Fruit fly (Drosophila melanogaster): ENCODE data around the gene CG9360.
A peak's percentile ranks its signal among the peaks of the same experiment; 100 is the strongest.

The CG9360 gene

dm6 chrX:11736421-11736820 lies 28.0 kb downstream of the CG9360 start (continued):
- TF ChIP-seq achi (GFP tag; optimal IDR thresholded peaks at IDR 0.05) = peak; percentile 19
- TF ChIP-seq eg (GFP tag; IDR thresholded peaks at IDR 0.05) = peak; percentile 52; the same call in 1 of the 3 replicates
- no peak for TF ChIP-seq CG34406 (GFP tag; optimal IDR thresholded peaks at IDR 0.05)
- no peak for TF ChIP-seq CG3032 (tag; optimal IDR thresholded peaks at IDR 0.05)
- no peak for TF ChIP-seq Ets21C (GFP tag; optimal IDR thresholded peaks at IDR 0.05)
- no peak for TF ChIP-seq CG6854 (GFP tag; optimal IDR thresholded peaks at IDR 0.05)
- peak; percentile 17 for TF ChIP-seq acj6 (GFP tag; optimal IDR thresholded peaks at IDR 0.05)
- TF ChIP-seq CG32006 (GFP tag; optimal IDR thresholded peaks at IDR 0.05) = peak; percentile 77
- TF ChIP-seq CG11294 (GFP tag; IDR thresholded peaks at IDR 0.05) = no peak
- no peak for TF ChIP-seq Hr38 (GFP tag; optimal IDR thresholded peaks at IDR 0.05)
- TF ChIP-seq vri (GFP tag; optimal IDR thresholded peaks at IDR 0.05) = no peak
- no peak for TF ChIP-seq Eip75B (GFP tag; optimal IDR thresholded peaks at IDR 0.05)
- TF ChIP-seq topi (GFP tag; optimal IDR thresholded peaks at IDR 0.05) = no peak
- TF ChIP-seq CG16779 (tag; optimal IDR thresholded peaks at IDR 0.05) = no peak
- no peak for TF ChIP-seq Gug (GFP tag; IDR thresholded peaks at IDR 0.05)
- TF ChIP-seq esn (GFP tag; optimal IDR thresholded peaks at IDR 0.05) = peak; percentile 11
- TF ChIP-seq CG6276 (GFP tag; optimal IDR thresholded peaks at IDR 0.05) = peak; percentile 39
- peak; percentile 31 for TF ChIP-seq CG3919 (GFP tag; optimal IDR thresholded peaks at IDR 0.05)
- TF ChIP-seq dac (GFP tag; optimal IDR thresholded peaks at IDR 0.05) = peak; percentile 45
- no peak for TF ChIP-seq CG11762 (GFP tag; optimal IDR thresholded peaks at IDR 0.05; ENCODE audit: insufficient read depth)
- TF ChIP-seq fd85E (GFP tag; optimal IDR thresholded peaks at IDR 0.05) = no peak
- TF ChIP-seq fkh (GFP tag; optimal IDR thresholded peaks at IDR 0.05) = peak; percentile 32
- TF ChIP-seq net (GFP tag; optimal IDR thresholded peaks at IDR 0.05) = peak; percentile 2
- TF ChIP-seq CG8632 (GFP tag; optimal IDR thresholded peaks at IDR 0.05) = no peak
- TF ChIP-seq Sox102F (GFP tag; optimal IDR thresholded peaks at IDR 0.05) = peak; percentile 8
- TF ChIP-seq CG6808 (GFP tag; optimal IDR thresholded peaks at IDR 0.05) = no peak
- no peak for TF ChIP-seq fd59A (GFP tag; optimal IDR thresholded peaks at IDR 0.05)
- TF ChIP-seq spab (GFP tag; optimal IDR thresholded peaks at IDR 0.05) = no peak
- TF ChIP-seq CG6163 (GFP tag; IDR thresholded peaks at IDR 0.05) = peak; percentile 45; the same call in 2 of the 3 replicates
- no peak for TF ChIP-seq CG7368 (GFP tag; optimal IDR thresholded peaks at IDR 0.05)
- no peak for TF ChIP-seq CG11902 (GFP tag; optimal IDR thresholded peaks at IDR 0.05)

- TF ChIP-seq CG32006 (GFP tag; optimal IDR thresholded peaks at IDR 0.05) (peak; percentile 33), CG11902 (GFP tag; optimal IDR thresholded peaks at IDR 0.05) (no peak), Eip78C (GFP tag) (peak; percentile 18)
These were observed 30.6 kb downstream of the CG9360 start, which contains the start of gene inaF-A for dm6 chrX:11733795-11734194. inaF-A (minus strand) TSS chrX:11733895.

dm6 chrX:11732670-11733069 lies 31.7 kb downstream of the CG9360 start, which contains the start of gene inaF-B:
inaF-B (minus strand) TSS chrX:11732770.
- TF ChIP-seq topi (GFP tag; optimal IDR thresholded peaks at IDR 0.05) (no peak), svp (GFP tag) (no peak), CG11294 (GFP tag; IDR thresholded peaks at IDR 0.05) (no peak), CG8119 (GFP tag; IDR thresholded peaks at IDR 0.05) (no peak), Ets21C (GFP tag; optimal IDR thresholded peaks at IDR 0.05) (no peak), CG6276 (GFP tag; optimal IDR thresholded peaks at IDR 0.05) (no peak), fd85E (GFP tag; optimal IDR thresholded peaks at IDR 0.05) (no peak), CG16779 (tag; optimal IDR thresholded peaks at IDR 0.05) (no peak), esn (GFP tag; optimal IDR thresholded peaks at IDR 0.05) (no peak), Sox14 (GFP tag; optimal IDR thresholded peaks at IDR 0.05) (no peak), CG6163 (GFP tag; IDR thresholded peaks at IDR 0.05) (no peak), fd59A (GFP tag; optimal IDR thresholded peaks at IDR 0.05) (no peak), CG15336 (GFP tag; IDR thresholded peaks at IDR 0.05) (no peak), Eip78C (GFP tag) (no peak), CG6792 (GFP tag; optimal IDR thresholded peaks at IDR 0.05) (no peak), CG3919 (GFP tag; optimal IDR thresholded peaks at IDR 0.05) (no peak), Eip93F (GFP tag; optimal IDR thresholded peaks at IDR 0.05) (no peak), CG31627 (GFP tag; optimal IDR thresholded peaks at IDR 0.05) (no peak), Hr39 (GFP tag; optimal IDR thresholded peaks at IDR 0.05) (no peak), spab (GFP tag; optimal IDR thresholded peaks at IDR 0.05) (no peak)
